Worm (Caenorhabditis elegans) whole organism, young adult: ENCODE results near the gene T28D6.3.

Experiments used
- B0019.2 ChIP-seq: fragments of 200-800 bp; sonication (Bioruptor generic); conservative IDR thresholded peaks from 2 replicates; pipeline ENCODE4 v1.3.6; 2022; ENCODE audit warnings: missing genetic modification reagents, missing genetic modification characterization, missing compliant biosample characterization
- B0261.1 ChIP-seq: sonication (generic microtip); optimal IDR thresholded peaks from 2 replicates; lab custom pipeline; 2016; ENCODE audit warnings: mild to moderate bottlenecking, missing genetic modification characterization, moderate library complexity, missing compliant biosample characterization
- C06A6.2 ChIP-seq: fragments of 200-800 bp; sonication (Bioruptor generic); conservative IDR thresholded peaks from 2 replicates; pipeline ENCODE4 v1.3.6; 2022; ENCODE audit warnings: missing genetic modification characterization, missing compliant biosample characterization
- D2030.7 ChIP-seq: fragments of 200-800 bp; sonication (Bioruptor generic); IDR thresholded peaks from 2 replicates; pipeline ENCODE4 v1.3.6; 2022; ENCODE audit warnings: missing genetic modification reagents, missing genetic modification characterization, missing compliant biosample characterization
- F10E7.11 ChIP-seq: sonication (generic microtip); optimal IDR thresholded peaks from 2 replicates; lab custom pipeline; 2017; ENCODE audit warnings: mild to moderate bottlenecking, missing genetic modification characterization, moderate library complexity, missing compliant biosample characterization
- K11D2.4 ChIP-seq: fragments of 200-800 bp; sonication (Bioruptor generic); IDR thresholded peaks from 2 replicates; pipeline ENCODE4 v1.3.6; 2022; ENCODE audit warnings: missing genetic modification reagents, missing genetic modification characterization, missing compliant biosample characterization
- K12H6.12 ChIP-seq: fragments of 200-800 bp; sonication (Bioruptor generic); optimal IDR thresholded peaks from 2 replicates; lab custom pipeline; 2018; ENCODE audit warnings: mild to moderate bottlenecking, missing genetic modification characterization, missing compliant biosample characterization
- Y53F4B.3 ChIP-seq: fragments of 200-800 bp; sonication (Bioruptor generic); IDR thresholded peaks from 2 replicates; pipeline ENCODE4 v1.3.6; 2022; ENCODE audit warnings: missing genetic modification reagents, missing genetic modification characterization, missing compliant biosample characterization
- Y67H2A.10 ChIP-seq: fragments of 200-800 bp; sonication (Bioruptor generic); conservative IDR thresholded peaks from 2 replicates; pipeline ENCODE4 v1.3.6; 2022; ENCODE audit warnings: missing genetic modification reagents, missing genetic modification characterization, missing compliant biosample characterization
- Y95B8A.8 ChIP-seq: fragments of 200-800 bp; sonication (Bioruptor generic); IDR thresholded peaks from 2 replicates; pipeline ENCODE4 v1.3.6; 2022; ENCODE audit warnings: missing genetic modification reagents, missing genetic modification characterization, missing compliant biosample characterization
- ZK185.1 ChIP-seq: sonication (generic microtip); optimal IDR thresholded peaks from 2 replicates; lab custom pipeline; 2016; ENCODE audit warnings: mild to moderate bottlenecking, missing genetic modification characterization, missing compliant biosample characterization; ENCODE audit not compliant: poor library complexity, severe bottlenecking
- ama-1 ChIP-seq, 3 experiments: fragments of 150-350 bp in 1 of 3; sonication (generic microtip) in 2 of 3; optimal IDR thresholded peaks; 2 replicates each; lab custom pipeline; 2014 to 2018; ENCODE audit warnings: missing biosample characterization in 2 of 3, missing genetic modification characterization in 2 of 3, missing genetic modification reagents in 2 of 3
- atf-7 ChIP-seq: sonication (generic microtip); optimal IDR thresholded peaks from 2 replicates; lab custom pipeline; 2017; ENCODE audit warnings: mild to moderate bottlenecking, missing genetic modification characterization, missing compliant biosample characterization
- ccch-3 ChIP-seq: fragments of 200-800 bp; sonication (Bioruptor generic); optimal IDR thresholded peaks from 2 replicates; lab custom pipeline; 2018; ENCODE audit warnings: mild to moderate bottlenecking, missing genetic modification characterization, missing compliant biosample characterization
- ceh-27 ChIP-seq: fragments of 200-800 bp; sonication (Bioruptor generic); optimal IDR thresholded peaks from 2 replicates; lab custom pipeline; 2018; ENCODE audit warnings: mild to moderate bottlenecking, missing genetic modification characterization, moderate library complexity, missing compliant biosample characterization
- ceh-58 ChIP-seq: fragments of 200-800 bp; sonication (Bioruptor generic); IDR thresholded peaks from 2 replicates; pipeline ENCODE4 v1.3.6; 2022; ENCODE audit warnings: missing genetic modification characterization, missing compliant biosample characterization
- ceh-79 ChIP-seq: sonication (generic microtip); optimal IDR thresholded peaks from 2 replicates; lab custom pipeline; 2017; ENCODE audit warnings: mild to moderate bottlenecking, missing genetic modification characterization, missing compliant biosample characterization
- dpl-1 ChIP-seq: fragments of 150-350 bp; optimal IDR thresholded peaks from 2 replicates; lab custom pipeline; 2014; ENCODE audit warnings: missing biosample characterization, missing genetic modification reagents, missing genetic modification characterization
- egrh-3 ChIP-seq: fragments of 200-800 bp; sonication (Bioruptor generic); IDR thresholded peaks from 2 replicates; pipeline ENCODE4 v1.3.6; 2022; ENCODE audit warnings: missing genetic modification reagents, missing genetic modification characterization, missing compliant biosample characterization
- fkh-3 ChIP-seq: sonication (generic microtip); optimal IDR thresholded peaks from 2 replicates; lab custom pipeline; 2016; ENCODE audit warnings: mild to moderate bottlenecking, missing genetic modification characterization, missing compliant biosample characterization
- gei-17 ChIP-seq: fragments of 200-800 bp; sonication (Bioruptor generic); optimal IDR thresholded peaks from 2 replicates; lab custom pipeline; 2018; ENCODE audit warnings: mild to moderate bottlenecking, missing genetic modification characterization, missing compliant biosample characterization
- him-1 ChIP-seq: sonication (generic microtip); optimal IDR thresholded peaks from 2 replicates; lab custom pipeline; 2016; ENCODE audit warnings: missing genotype, missing genetic modification reagents, missing genetic modification characterization, missing compliant biosample characterization
- hmg-1.2 ChIP-seq: fragments of 200-800 bp; sonication (Bioruptor generic); IDR thresholded peaks from 2 replicates; pipeline ENCODE4 v1.3.6; 2022; ENCODE audit warnings: missing genetic modification reagents, missing genetic modification characterization, missing compliant biosample characterization
- let-526 ChIP-seq: fragments of 200-800 bp; sonication (Bioruptor generic); IDR thresholded peaks from 2 replicates; pipeline ENCODE4 v1.3.6; 2022; ENCODE audit warnings: missing genetic modification reagents, missing genetic modification characterization, missing compliant biosample characterization
- lin-35 ChIP-seq, 3 experiments: fragments of 150-350 bp in 2 of 3; sonication (generic microtip) in 1 of 3; optimal IDR thresholded peaks; 2 replicates each; lab custom pipeline; 2014 to 2018; ENCODE audit warnings: missing biosample characterization in 3 of 3, missing genetic modification characterization in 3 of 3, missing genetic modification reagents in 3 of 3
- lsl-1 ChIP-seq: fragments of 200-800 bp; sonication (Bioruptor generic); optimal IDR thresholded peaks from 2 replicates; lab custom pipeline; 2018; ENCODE audit warnings: mild to moderate bottlenecking, missing genetic modification characterization, moderate library complexity, missing compliant biosample characterization
- lsy-27 ChIP-seq: sonication (generic microtip); optimal IDR thresholded peaks from 2 replicates; lab custom pipeline; 2017; ENCODE audit warnings: missing genetic modification characterization, mild to moderate bottlenecking, missing compliant biosample characterization, antibody characterized with exemption, missing genotype, borderline replicate concordance; ENCODE audit not compliant: insufficient read depth
- mes-4 ChIP-seq: sonication (generic microtip); optimal IDR thresholded peaks from 2 replicates; lab custom pipeline; 2016; ENCODE audit warnings: missing genotype, missing genetic modification characterization, missing compliant biosample characterization
- rec-8 ChIP-seq, 2 experiments: sonication (generic microtip); optimal IDR thresholded peaks; 2 replicates each; lab custom pipeline; 2016; ENCODE audit warnings: mild to moderate bottlenecking in 2 of 2, missing genetic modification characterization in 2 of 2, missing genetic modification reagents in 2 of 2, missing genotype in 2 of 2, missing biosample characterization in 1 of 2, missing compliant biosample characterization in 1 of 2, moderate library complexity in 1 of 2
- rpc-1 ChIP-seq, 2 experiments: fragments of 150-350 bp in 1 of 2; sonication (generic microtip) in 1 of 2; optimal IDR thresholded peaks; 2 replicates each; lab custom pipeline; 2014 to 2018; ENCODE audit warnings: missing biosample characterization in 1 of 2, missing genetic modification characterization in 1 of 2, missing genetic modification reagents in 1 of 2, missing genotype in 1 of 2
- snpc-1.3 ChIP-seq: sonication (generic microtip); optimal IDR thresholded peaks from 2 replicates; lab custom pipeline; 2017; ENCODE audit warnings: missing genetic modification characterization, mild to moderate bottlenecking, missing compliant biosample characterization, antibody characterized with exemption, moderate library complexity, missing genotype, missing genetic modification reagents; ENCODE audit not compliant: insufficient read depth
- snpc-4 ChIP-seq, 5 experiments: fragments of 150-350 bp in 1 of 5; sonication (generic microtip) in 4 of 5; optimal IDR thresholded peaks; 2 replicates each; lab custom pipeline; 2014 to 2018; ENCODE audit warnings: missing genetic modification characterization in 5 of 5, missing biosample characterization in 3 of 5, antibody characterized with exemption in 2 of 5, mild to moderate bottlenecking in 2 of 5, missing compliant biosample characterization in 2 of 5, missing genotype in 2 of 5, moderate library complexity in 2 of 5, missing genetic modification reagents in 1 of 5
- tbp1 ChIP-seq: fragments of 200-800 bp; sonication (Bioruptor generic); optimal IDR thresholded peaks from 2 replicates; lab custom pipeline; 2018; ENCODE audit warnings: mild to moderate bottlenecking, missing genetic modification characterization, missing compliant biosample characterization
- tlf-1 ChIP-seq: fragments of 200-800 bp; sonication (Bioruptor generic); optimal IDR thresholded peaks from 2 replicates; lab custom pipeline; 2018; ENCODE audit warnings: mild to moderate bottlenecking, missing genetic modification characterization, missing compliant biosample characterization
- ztf-26 ChIP-seq: sonication (generic microtip); optimal IDR thresholded peaks from 2 replicates; lab custom pipeline; 2017; ENCODE audit warnings: missing genetic modification characterization, missing compliant biosample characterization
- ztf-28 ChIP-seq: fragments of 200-800 bp; sonication (Bioruptor generic); IDR thresholded peaks from 2 replicates; pipeline ENCODE4 v1.3.6; 2022; ENCODE audit warnings: missing genetic modification reagents, missing genetic modification characterization, missing compliant biosample characterization
- ztf-6 ChIP-seq: fragments of 200-800 bp; sonication (Bioruptor generic); IDR thresholded peaks from 2 replicates; pipeline ENCODE4 v1.3.6; 2022; ENCODE audit warnings: missing genetic modification reagents, missing genetic modification characterization, missing compliant biosample characterization

The T28D6.3 gene

ce11 chrIII:11317164-11317620 is 49.4 kb upstream of the T28D6.3 start, which contains the start of gene mcm-10 (continued):
- TF ChIP-seq lin-35 (GFP tag; optimal IDR thresholded peaks at IDR 0.05; lab: Kevin White, UChicago) (peak in 1 of 3 experiments; percentile 73), snpc-4 (GFP tag; optimal IDR thresholded peaks at IDR 0.05; lab: Kevin White, UChicago) (no peak), snpc-4 (tag; optimal IDR thresholded peaks at IDR 0.05; lab: Kevin White, UChicago) (peak in 2 of 4 experiments; percentile 14 to 46), rpc-1 (optimal IDR thresholded peaks at IDR 0.05; lab: Kevin White, UChicago) (no peak), rpc-1 (tag; optimal IDR thresholded peaks at IDR 0.05; lab: Kevin White, UChicago) (no peak), let-526 (GFP tag; lab: Robert Waterston, UW) (no peak), Y67H2A.10 (GFP tag; lab: Robert Waterston, UW) (0 out of 2 replicates have a peak, but pooled peaks have one; percentile 18), B0261.1 (peak; percentile 26), D2030.7 (GFP tag; lab: Robert Waterston, UW) (peak; percentile 59), C06A6.2 (GFP tag; lab: Robert Waterston, UW) (no peak), lsy-27 (no peak), tbp1 (GFP tag; lab: Kevin White, UChicago) (no peak), gei-17 (GFP tag; lab: Kevin White, UChicago) (no peak), atf-7 (tag; lab: Kevin White, UChicago) (no peak), Y95B8A.8 (no peak), K11D2.4 (GFP tag; lab: Robert Waterston, UW) (0 out of 2 replicates have a peak, but pooled peaks have one; percentile 32), ccch-3 (peak; percentile 63), rec-8 (tag; optimal IDR thresholded peaks at IDR 0.05; lab: Kevin White, UChicago) (no peak), ztf-6 (no peak), fkh-3 (no peak), him-1 (tag; lab: Kevin White, UChicago) (peak; percentile 39), K12H6.12 (peak; percentile 87), snpc-1.3 (tag; lab: Kevin White, UChicago) (peak; percentile 17), Y53F4B.3 (no peak), dpl-1 (GFP tag; lab: Kevin White, UChicago) (peak; percentile 58), ceh-79 (tag; lab: Kevin White, UChicago) (no peak), F10E7.11 (tag; lab: Kevin White, UChicago) (no peak), ceh-58 (GFP tag; lab: Robert Waterston, UW) (no peak), ztf-26 (peak; percentile 29), ztf-28 (GFP tag; lab: Robert Waterston, UW) (peak; percentile 15; the same call in 1 of the 2 replicates), ama-1 (optimal IDR thresholded peaks at IDR 0.05; lab: Kevin White, UChicago) (no peak), ama-1 (GFP tag; optimal IDR thresholded peaks at IDR 0.05; lab: Kevin White, UChicago) (no peak), hmg-1.2 (GFP tag; lab: Robert Waterston, UW) (no peak)

DNA sequence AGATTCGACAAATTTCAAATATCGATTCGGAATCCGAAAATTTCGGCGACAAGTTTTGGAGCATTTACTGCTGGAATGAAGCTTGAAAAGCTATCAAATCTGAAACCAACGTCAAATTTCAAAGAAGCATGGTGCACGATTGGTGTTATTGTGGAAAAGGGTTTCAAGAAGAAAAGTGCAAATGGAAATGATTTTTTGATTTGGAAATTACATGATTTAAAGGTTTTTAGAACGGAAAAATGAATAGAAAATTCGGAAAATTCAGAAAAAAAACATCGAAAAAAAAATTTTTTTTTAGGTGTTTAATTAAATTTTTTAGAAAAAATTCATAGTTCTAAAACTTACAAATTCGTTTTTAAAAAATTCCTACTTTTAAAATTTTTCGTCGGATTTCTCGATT is 48.4 kb upstream of the T28D6.3 start, which contains the start of gene teg-1:
TSS of gene teg-1 (minus strand) at position 101 of the 400 bp plus-strand sequence.
- TF ChIP-seq lsl-1 (no peak), ZK185.1 (no peak), mes-4 (no peak), ceh-58 (GFP tag; lab: Robert Waterston, UW) (no peak), ceh-27 (GFP tag; lab: Kevin White, UChicago) (no peak)

DNA sequence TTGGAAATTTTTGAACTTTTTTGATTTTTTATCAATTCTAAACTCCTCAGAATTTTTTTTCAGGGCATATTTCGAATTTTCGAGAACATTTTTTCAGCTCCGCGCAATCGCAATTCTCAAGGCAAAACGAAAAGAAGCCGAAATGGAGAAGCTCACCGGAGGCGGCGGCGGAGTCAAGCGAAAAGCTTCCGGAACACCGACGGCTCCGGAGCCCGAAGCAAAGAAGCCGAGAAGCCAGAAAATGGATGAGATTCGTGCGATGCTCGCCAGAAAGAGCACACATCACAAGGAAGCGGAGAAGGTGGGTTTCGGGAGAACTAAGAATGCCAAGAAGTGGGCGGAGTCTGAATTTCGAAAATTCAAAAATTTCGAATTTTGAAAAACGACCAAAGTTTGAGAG is 42.5 kb upstream of the T28D6.3 start:
- TF ChIP-seq B0019.2 (GFP tag; lab: Robert Waterston, UW) (no peak), ztf-26 (no peak), egrh-3 (GFP tag; lab: Robert Waterston, UW) (peak; percentile 40; the same call in 1 of the 2 replicates), tlf-1 (GFP tag; lab: Kevin White, UChicago) (no peak)
